Fruit fly (Drosophila melanogaster) whole organism, embryonic: ENCODE data around the gene CG4218.

Experiments used
- CG10274 ChIP-seq: fragments of 200-800 bp; sonication (Bioruptor generic); optimal IDR thresholded peaks from 3 replicates; lab custom pipeline; 2017; ENCODE audit warnings: missing biosample characterization, mild to moderate bottlenecking, missing genetic modification characterization
- CG10979 ChIP-seq: fragments of 200-800 bp; sonication (Bioruptor generic); optimal IDR thresholded peaks from 2 replicates; lab custom pipeline; 2018; ENCODE audit warnings: missing biosample characterization, mild to moderate bottlenecking, missing genetic modification characterization, moderate library complexity
- CG11504 ChIP-seq: fragments of 200-800 bp; sonication (Bioruptor generic); optimal IDR thresholded peaks from 3 replicates; lab custom pipeline; 2019; ENCODE audit warnings: missing biosample characterization, mild to moderate bottlenecking, missing genetic modification characterization, moderate library complexity
- CG14860 ChIP-seq: fragments of 200-800 bp; sonication (Bioruptor generic); IDR thresholded peaks from 3 replicates; pipeline ENCODE4 v1.3.6; 2022; ENCODE audit warnings: missing biosample characterization, missing genetic modification characterization; ENCODE audit not compliant: partially characterized antibody
- CG1602 ChIP-seq: fragments of 200-800 bp; sonication (Bioruptor generic); optimal IDR thresholded peaks from 3 replicates; lab custom pipeline; 2016; ENCODE audit warnings: missing biosample characterization, missing genetic modification characterization
- CG1647 ChIP-seq: fragments of 200-800 bp; sonication (Bioruptor generic); optimal IDR thresholded peaks from 3 replicates; lab custom pipeline; 2016; ENCODE audit warnings: missing biosample characterization, missing genetic modification characterization
- CG17385 ChIP-seq: fragments of 200-800 bp; sonication (Bioruptor generic); optimal IDR thresholded peaks from 3 replicates; lab custom pipeline; 2018; ENCODE audit warnings: missing biosample characterization, mild to moderate bottlenecking, missing genetic modification characterization
- CG2129 ChIP-seq: fragments of 200-800 bp; sonication (Bioruptor generic); IDR thresholded peaks from 2 replicates; pipeline ENCODE4 v1.3.6; 2022; ENCODE audit warnings: missing biosample characterization, missing genetic modification characterization; ENCODE audit not compliant: partially characterized antibody
- CG2678 ChIP-seq: fragments of 200-800 bp; sonication (Bioruptor generic); optimal IDR thresholded peaks from 3 replicates; lab custom pipeline; 2019; ENCODE audit warnings: missing biosample characterization, mild to moderate bottlenecking, missing genetic modification characterization, moderate library complexity
- CG3995 ChIP-seq: fragments of 200-800 bp; sonication (Bioruptor generic); optimal IDR thresholded peaks from 3 replicates; lab custom pipeline; 2016; ENCODE audit warnings: missing biosample characterization, missing genetic modification characterization
- CG7839 ChIP-seq: fragments of 200-800 bp; sonication (Bioruptor generic); optimal IDR thresholded peaks from 3 replicates; lab custom pipeline; 2018; ENCODE audit warnings: missing biosample characterization, mild to moderate bottlenecking, missing genetic modification characterization, moderate library complexity
- CG8290 ChIP-seq, 3 experiments: fragments of 200-800 bp; sonication (Bioruptor generic); optimal IDR thresholded peaks; 2 replicates each; lab custom pipeline; 2016 to 2019; ENCODE audit warnings: missing biosample characterization in 3 of 3, missing genetic modification characterization in 3 of 3, mild to moderate bottlenecking in 2 of 3, moderate library complexity in 1 of 3
- CG8359 ChIP-seq: fragments of 200-800 bp; sonication (Bioruptor generic); optimal IDR thresholded peaks from 2 replicates; lab custom pipeline; 2017; ENCODE audit warnings: missing biosample characterization, mild to moderate bottlenecking, missing genetic modification characterization, borderline replicate concordance
- Dp ChIP-seq: fragments of 200-800 bp; sonication (Bioruptor generic); optimal IDR thresholded peaks from 2 replicates; lab custom pipeline; 2018; ENCODE audit warnings: missing biosample characterization, mild to moderate bottlenecking, missing genetic modification characterization, moderate library complexity
- E2f1 ChIP-seq: fragments of 200-800 bp; sonication (Bioruptor generic); IDR thresholded peaks from 2 replicates; pipeline ENCODE4 v1.3.6; 2022; ENCODE audit warnings: missing biosample characterization, missing genetic modification characterization
- Ets65A ChIP-seq: fragments of 200-800 bp; sonication (Bioruptor generic); peaks from one replicate; lab custom pipeline; 2016; ENCODE audit warnings: missing biosample characterization, missing genetic modification characterization
- HLH4C ChIP-seq: fragments of 200-800 bp; sonication (Bioruptor generic); IDR thresholded peaks from 3 replicates; pipeline ENCODE4 v1.3.6; 2022; ENCODE audit warnings: missing biosample characterization, missing genetic modification characterization; ENCODE audit not compliant: partially characterized antibody
- Hr39 ChIP-seq: fragments of >200 bp; optimal IDR thresholded peaks from 2 replicates; lab custom pipeline; 2017
- MTF-1 ChIP-seq: fragments of 200-800 bp; sonication (Bioruptor generic); optimal IDR thresholded peaks from 2 replicates; lab custom pipeline; 2018; ENCODE audit warnings: missing biosample characterization, mild to moderate bottlenecking, missing genetic modification characterization, borderline replicate concordance
- Nf-YA ChIP-seq: fragments of 200-800 bp; sonication (Bioruptor generic); IDR thresholded peaks from 2 replicates; pipeline ENCODE4 v1.3.6; 2022; ENCODE audit warnings: missing biosample characterization, missing genetic modification characterization
- PHDP ChIP-seq: fragments of 200-800 bp; sonication (Bioruptor generic); optimal IDR thresholded peaks from 3 replicates; lab custom pipeline; 2018; ENCODE audit warnings: missing biosample characterization, mild to moderate bottlenecking, missing genetic modification characterization, moderate library complexity
- Rx ChIP-seq: fragments of 200-800 bp; sonication (Bioruptor generic); IDR thresholded peaks from 2 replicates; pipeline ENCODE4 v1.3.6; 2022; ENCODE audit warnings: missing biosample characterization, missing genetic modification characterization
- Side ChIP-seq: fragments of 200-800 bp; sonication (Bioruptor generic); optimal IDR thresholded peaks from 2 replicates; lab custom pipeline; 2016; ENCODE audit warnings: missing biosample characterization, missing genetic modification characterization
- Spps ChIP-seq: fragments of 200-800 bp; sonication (Bioruptor generic); optimal IDR thresholded peaks from 2 replicates; lab custom pipeline; 2018; ENCODE audit warnings: missing biosample characterization, mild to moderate bottlenecking, missing genetic modification characterization
- Xrp1 ChIP-seq: fragments of 200-800 bp; sonication (Bioruptor generic); IDR thresholded peaks from 2 replicates; pipeline ENCODE4 v1.3.6; 2022; ENCODE audit warnings: missing biosample characterization, missing genetic modification characterization
- al ChIP-seq: fragments of 200-800 bp; sonication (Bioruptor generic); IDR thresholded peaks from 2 replicates; pipeline ENCODE4 v1.3.6; 2022; ENCODE audit warnings: missing biosample characterization, missing genetic modification characterization
- chinmo ChIP-seq: fragments of 200-800 bp; sonication (Bioruptor generic); IDR thresholded peaks from 4 replicates; pipeline ENCODE4 v1.3.6; 2022; ENCODE audit warnings: missing biosample characterization, missing genetic modification characterization; ENCODE audit not compliant: partially characterized antibody
- crc ChIP-seq: fragments of 200-800 bp; sonication (Bioruptor generic); optimal IDR thresholded peaks from 2 replicates; lab custom pipeline; 2016; ENCODE audit warnings: missing biosample characterization, missing genetic modification characterization
- crol ChIP-seq: fragments of 200-800 bp; sonication (Bioruptor generic); IDR thresholded peaks from 2 replicates; pipeline ENCODE4 v1.3.6; 2022; ENCODE audit warnings: missing biosample characterization, missing genetic modification characterization
- crp ChIP-seq, 2 experiments: fragments of 200-800 bp; sonication (Bioruptor generic); optimal IDR thresholded peaks; 2 replicates in 1 of 2; 3 replicates in 1 of 2; lab custom pipeline; 2017; ENCODE audit warnings: missing biosample characterization in 2 of 2, missing genetic modification characterization in 2 of 2, mild to moderate bottlenecking in 1 of 2, moderate library complexity in 1 of 2
- disco-r ChIP-seq: fragments of 200-800 bp; sonication (Bioruptor generic); optimal IDR thresholded peaks from 2 replicates; lab custom pipeline; 2016; ENCODE audit warnings: missing biosample characterization, missing genetic modification characterization
- dm ChIP-seq: fragments of 200-800 bp; sonication (Bioruptor generic); optimal IDR thresholded peaks from 3 replicates; lab custom pipeline; 2016; ENCODE audit warnings: missing biosample characterization, missing genetic modification characterization
- dysf ChIP-seq: fragments of 200-800 bp; sonication (Bioruptor generic); IDR thresholded peaks from 3 replicates; pipeline ENCODE4 v1.3.6; 2022; ENCODE audit warnings: missing biosample characterization, missing genetic modification characterization
- ems ChIP-seq: fragments of 200-800 bp; sonication (Bioruptor generic); optimal IDR thresholded peaks from 3 replicates; lab custom pipeline; 2016; ENCODE audit warnings: missing biosample characterization, missing genetic modification characterization
- fd3F ChIP-seq: fragments of 200-800 bp; sonication (Bioruptor generic); optimal IDR thresholded peaks from 2 replicates; lab custom pipeline; 2018; ENCODE audit warnings: missing biosample characterization, mild to moderate bottlenecking, missing genetic modification characterization, moderate library complexity
- ftz-f1 ChIP-seq: fragments of 200-800 bp; sonication (Bioruptor generic); optimal IDR thresholded peaks from 2 replicates; lab custom pipeline; 2016; ENCODE audit warnings: missing biosample characterization, missing genetic modification characterization
- lbe ChIP-seq: fragments of 200-800 bp; sonication (Bioruptor generic); optimal IDR thresholded peaks from 2 replicates; lab custom pipeline; 2016; ENCODE audit warnings: missing biosample characterization, mild to moderate bottlenecking, missing genetic modification characterization
- nom ChIP-seq: fragments of 200-800 bp; sonication (Bioruptor generic); optimal IDR thresholded peaks from 2 replicates; lab custom pipeline; 2017; ENCODE audit warnings: missing biosample characterization, missing genetic modification characterization, mild to moderate bottlenecking, moderate library complexity, missing genetic modification reagents
- pan ChIP-seq, 4 experiments: fragments of >200 bp in 3 of 4; fragments of 200-800 bp in 1 of 4; sonication (Bioruptor generic) in 1 of 4; optimal IDR thresholded peaks in 3 of 4; IDR thresholded peaks in 1 of 4; 2 replicates each; pipeline versions ENCODE4 v1.3.6 to Lab custom; 2017 to 2022; ENCODE audit warnings: missing biosample characterization in 2 of 4, missing genetic modification characterization in 2 of 4, mixed read lengths in 1 of 4
- pho ChIP-seq: fragments of 200-800 bp; sonication (Bioruptor generic); optimal IDR thresholded peaks from 2 replicates; lab custom pipeline; 2016; ENCODE audit warnings: missing biosample characterization, missing genetic modification characterization
- prd ChIP-seq, 3 experiments: fragments of >200 bp in 2 of 3; fragments of 200-800 bp in 1 of 3; sonication (Bioruptor generic) in 1 of 3; optimal IDR thresholded peaks in 2 of 3; IDR thresholded peaks in 1 of 3; 2 replicates in 2 of 3; 3 replicates in 1 of 3; pipeline versions ENCODE4 v1.3.6 to Lab custom; 2017 to 2022; ENCODE audit warnings: missing biosample characterization in 1 of 3, missing genetic modification characterization in 1 of 3
- rib ChIP-seq: fragments of 200-800 bp; sonication (Bioruptor generic); IDR thresholded peaks from 2 replicates; pipeline ENCODE4 v1.3.6; 2022; ENCODE audit warnings: missing biosample characterization, missing genetic modification characterization
- sc ChIP-seq, 3 experiments: fragments of >200 bp in 2 of 3; fragments of 200-800 bp in 1 of 3; sonication (Bioruptor generic) in 1 of 3; optimal IDR thresholded peaks; 2 replicates in 2 of 3; 3 replicates in 1 of 3; lab custom pipeline; 2017; ENCODE audit warnings: mild to moderate bottlenecking in 1 of 3, missing biosample characterization in 1 of 3, missing genetic modification characterization in 1 of 3, missing genetic modification reagents in 1 of 3
- sima ChIP-seq: fragments of 200-800 bp; sonication (Bioruptor generic); optimal IDR thresholded peaks from 2 replicates; lab custom pipeline; 2016; ENCODE audit warnings: missing biosample characterization, missing genetic modification characterization
- slbo ChIP-seq: fragments of 200-800 bp; sonication (Bioruptor generic); IDR thresholded peaks from 2 replicates; pipeline ENCODE4 v1.3.6; 2022; ENCODE audit warnings: missing biosample characterization, missing genetic modification characterization
- trem ChIP-seq: fragments of 200-800 bp; optimal IDR thresholded peaks from 3 replicates; lab custom pipeline; 2019; ENCODE audit warnings: missing biosample characterization, mild to moderate bottlenecking, missing genetic modification characterization, moderate library complexity
- wdn ChIP-seq: fragments of 200-800 bp; sonication (Bioruptor generic); IDR thresholded peaks from 2 replicates; pipeline ENCODE4 v1.3.6; 2022; ENCODE audit warnings: missing biosample characterization, missing genetic modification characterization

CG4218 gene

dm6 chr2L:14598357-14599057 lies 49.6 kb upstream of the CG4218 start (continued):
- no peak for TF ChIP-seq Rx (GFP tag; lab: Robert Waterston, UW)
- no peak for TF ChIP-seq Nf-YA (GFP tag; lab: Robert Waterston, UW)
- peak; percentile 58 for TF ChIP-seq Xrp1
- TF ChIP-seq rib = no peak
- no peak for TF ChIP-seq dm
- TF ChIP-seq al = no peak
- TF ChIP-seq prd (optimal IDR thresholded peaks at IDR 0.05; lab: Kevin White, UChicago) = no peak
- TF ChIP-seq prd (GFP tag; IDR thresholded peaks at IDR 0.05; lab: Robert Waterston, UW) = no peak
- no peak for TF ChIP-seq Hr39 (lab: Kevin White, UChicago)
- TF ChIP-seq chinmo (GFP tag; lab: Robert Waterston, UW) = peak; percentile 58; the same call in 1 of the 4 replicates
- TF ChIP-seq ftz-f1 (GFP tag; lab: Kevin White, UChicago) = no peak
- no peak for TF ChIP-seq pho (GFP tag; lab: Kevin White, UChicago)
- TF ChIP-seq sima = no peak
- TF ChIP-seq pan (optimal IDR thresholded peaks at IDR 0.05; lab: Kevin White, UChicago) = no peak
- TF ChIP-seq pan (GFP tag; optimal IDR thresholded peaks at IDR 0.05 in 1 of 2, IDR thresholded peaks at IDR 0.05 in 1 of 2) = peak in 1 of 2 experiments; percentile 5
- TF ChIP-seq fd3F = no peak
- TF ChIP-seq CG2678 (tag; lab: Kevin White, UChicago) = peak; percentile 0
- no peak for TF ChIP-seq crc (GFP tag; lab: Kevin White, UChicago)
- TF ChIP-seq CG8290 (GFP tag; optimal IDR thresholded peaks at IDR 0.05; lab: Kevin White, UChicago) = no peak
- TF ChIP-seq CG8290 (tag; optimal IDR thresholded peaks at IDR 0.05; lab: Kevin White, UChicago) = no peak
- no peak for TF ChIP-seq MTF-1 (GFP tag; lab: Kevin White, UChicago)
- no peak for TF ChIP-seq dysf (GFP tag; lab: Robert Waterston, UW)
- no peak for TF ChIP-seq trem (tag; lab: Kevin White, UChicago)
- no peak for TF ChIP-seq E2f1 (GFP tag; lab: Robert Waterston, UW)
- peak; percentile 68 for TF ChIP-seq HLH4C (GFP tag; lab: Robert Waterston, UW)
- TF ChIP-seq disco-r (GFP tag; lab: Kevin White, UChicago) = no peak
- no peak for TF ChIP-seq CG1647 (GFP tag; lab: Kevin White, UChicago)
- TF ChIP-seq CG10979 = peak; percentile 5
- no peak for TF ChIP-seq nom (GFP tag; lab: Kevin White, UChicago)
- TF ChIP-seq CG10274 (GFP tag; lab: Kevin White, UChicago) = no peak
- no peak for TF ChIP-seq lbe (GFP tag; lab: Kevin White, UChicago)
- peak; percentile 41; the same call in 1 of the 2 replicates for TF ChIP-seq slbo (GFP tag; lab: Robert Waterston, UW)
- no peak for TF ChIP-seq CG1602
- TF ChIP-seq Dp (GFP tag; lab: Kevin White, UChicago) = no peak
- TF ChIP-seq wdn (GFP tag; lab: Robert Waterston, UW) = no peak
- no peak for TF ChIP-seq PHDP (tag; lab: Kevin White, UChicago)
- no peak for TF ChIP-seq CG7839 (tag; lab: Kevin White, UChicago)
- no peak for TF ChIP-seq Spps (tag; lab: Kevin White, UChicago)
- TF ChIP-seq ems (GFP tag; lab: Kevin White, UChicago) = no peak
- no peak for TF ChIP-seq sc (optimal IDR thresholded peaks at IDR 0.05; lab: Kevin White, UChicago)
- TF ChIP-seq sc (GFP tag; optimal IDR thresholded peaks at IDR 0.05; lab: Kevin White, UChicago) = no peak
- TF ChIP-seq CG14860 (GFP tag; lab: Robert Waterston, UW) = peak; percentile 63
- no peak for TF ChIP-seq Ets65A (GFP tag; lab: Kevin White, UChicago)
- no peak for TF ChIP-seq Side (GFP tag; lab: Kevin White, UChicago)
- TF ChIP-seq CG17385 = no peak
- TF ChIP-seq CG11504 (tag; lab: Kevin White, UChicago) = peak; percentile 35
- TF ChIP-seq CG2129 (GFP tag; lab: Robert Waterston, UW) = no peak; the same call in 1 of the 2 replicates
- TF ChIP-seq CG8359 (GFP tag; lab: Kevin White, UChicago) = no peak
- no peak for TF ChIP-seq crol (GFP tag; lab: Robert Waterston, UW)
- TF ChIP-seq CG3995 = no peak
- no peak for TF ChIP-seq crp (GFP tag; optimal IDR thresholded peaks at IDR 0.05; lab: Kevin White, UChicago)
